Worm (Caenorhabditis elegans): ENCODE measurements around the gene DH11.2.

- TF ChIP-seq pha-4 (tag; optimal IDR thresholded peaks at IDR 0.05) (no peak), mep-1 (tag; optimal IDR thresholded peaks at IDR 0.05) (peak; percentile 59), nhr-76 (tag; optimal IDR thresholded peaks at IDR 0.05) (no peak), lin-13 (tag; optimal IDR thresholded peaks at IDR 0.05) (no peak), unc-120 (tag; optimal IDR thresholded peaks at IDR 0.05; ENCODE audit: poor library complexity, severe bottlenecking) (no peak), nhr-237 (tag; optimal IDR thresholded peaks at IDR 0.05) (no peak), unc-62 (GFP tag; optimal IDR thresholded peaks at IDR 0.05) (no peak), ztf-11 (tag; optimal IDR thresholded peaks at IDR 0.05) (no peak), cnd-1 (tag; optimal IDR thresholded peaks at IDR 0.05) (no peak), elt-3 (tag; optimal IDR thresholded peaks at IDR 0.05) (no peak)
These were observed 26.8 kb downstream of the DH11.2 start, which contains the start of the genes ubh-4 and algn-6 for ce11 chrII:8039416-8039815.
